Worm (Caenorhabditis elegans): ENCODE data around the gene copd-1.

Gene copd-1

ce11 chrIII:6594069-6594468 lies 30.7 kb downstream of the copd-1 start:
- no peak for TF ChIP-seq odd-2 (tag; optimal IDR thresholded peaks at IDR 0.05)
- no peak for TF ChIP-seq syd-9 (tag; optimal IDR thresholded peaks at IDR 0.05)
- TF ChIP-seq nfya-1 (tag; optimal IDR thresholded peaks at IDR 0.05): no peak
- TF ChIP-seq ceh-34 (tag; optimal IDR thresholded peaks at IDR 0.05): no peak
- TF ChIP-seq ref-2 (tag; optimal IDR thresholded peaks at IDR 0.05): no peak

DNA sequence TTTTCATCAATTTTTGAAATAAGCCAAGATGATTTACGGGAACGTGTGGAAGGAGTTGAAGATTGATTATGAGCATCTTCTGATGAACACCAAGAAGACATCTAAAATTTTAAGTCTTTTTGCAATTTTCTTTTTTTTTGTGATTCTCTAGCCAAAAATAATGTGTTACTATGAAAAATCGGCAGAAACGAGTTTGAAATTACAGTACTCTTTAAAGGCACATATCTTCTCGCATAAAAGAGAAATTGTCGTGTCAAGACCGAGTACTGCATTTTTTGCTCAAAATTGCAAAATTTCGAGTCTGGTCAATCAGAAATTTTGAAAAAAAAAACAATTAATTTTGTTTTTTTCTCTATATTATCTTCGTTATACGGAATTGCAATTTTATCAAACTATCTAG lies 32.7 kb downstream of the copd-1 start, which contains the start of gene F20H11.1:
TSS of gene F20H11.1 (minus strand) at position 101 of the 400 bp plus-strand sequence.
- TF ChIP-seq pros-1 (tag; optimal IDR thresholded peaks at IDR 0.05): no peak
- TF ChIP-seq ztf-16 (tag; optimal IDR thresholded peaks at IDR 0.05): no peak
- no peak for TF ChIP-seq unc-55 (GFP tag; optimal IDR thresholded peaks at IDR 0.05)
- TF ChIP-seq F13H6.1 (tag; optimal IDR thresholded peaks at IDR 0.05): no peak
- no peak for TF ChIP-seq lim-6 (tag; optimal IDR thresholded peaks at IDR 0.05)
- TF ChIP-seq hlh-13 (GFP tag; optimal IDR thresholded peaks at IDR 0.05): no peak
- no peak for TF ChIP-seq ceh-2 (tag; optimal IDR thresholded peaks at IDR 0.05)
- TF ChIP-seq ahr-1 (tag; optimal IDR thresholded peaks at IDR 0.05): no peak
- TF ChIP-seq unc-42 (tag; optimal IDR thresholded peaks at IDR 0.05): no peak
- TF ChIP-seq pat-9 (tag; optimal IDR thresholded peaks at IDR 0.05): no peak
- TF ChIP-seq npax-4 (tag; optimal IDR thresholded peaks at IDR 0.05): no peak
- TF ChIP-seq dmd-4 (tag; optimal IDR thresholded peaks at IDR 0.05; ENCODE audit: borderline replicate concordance): no peak
- TF ChIP-seq hlh-8 (tag; optimal IDR thresholded peaks at IDR 0.05): no peak
- no peak for TF ChIP-seq dve-1 (tag; optimal IDR thresholded peaks at IDR 0.05)
- TF ChIP-seq hlh-15 (tag; optimal IDR thresholded peaks at IDR 0.05): no peak

- TF ChIP-seq F13H6.1 (tag; optimal IDR thresholded peaks at IDR 0.05) (no peak), unc-3 (GFP tag; conservative IDR thresholded peaks at IDR 0.05) (no peak), unc-3 (tag; optimal IDR thresholded peaks at IDR 0.05) (no peak), unc-42 (tag; optimal IDR thresholded peaks at IDR 0.05) (no peak), sox-4 (tag; optimal IDR thresholded peaks at IDR 0.05) (no peak), mec-3 (tag; optimal IDR thresholded peaks at IDR 0.05; ENCODE audit: borderline replicate concordance) (no peak), nfya-1 (tag; optimal IDR thresholded peaks at IDR 0.05) (no peak), ceh-9 (tag; optimal IDR thresholded peaks at IDR 0.05) (no peak), K02D7.2 (tag; optimal IDR thresholded peaks at IDR 0.05) (no peak), ref-2 (tag; optimal IDR thresholded peaks at IDR 0.05) (no peak), tbx-2 (tag; optimal IDR thresholded peaks at IDR 0.05) (no peak), nhr-11 (tag; optimal IDR thresholded peaks at IDR 0.05) (no peak), sdc-2 (tag; optimal IDR thresholded peaks at IDR 0.05) (no peak), ceh-2 (tag; optimal IDR thresholded peaks at IDR 0.05) (no peak), ceh-22 (tag; optimal IDR thresholded peaks at IDR 0.05) (no peak), madf-2 (tag; optimal IDR thresholded peaks at IDR 0.05) (no peak)
Observed at ce11 chrIII:6589499-6589898, 35.3 kb downstream of the copd-1 start.

ce11 chrIII:6587564-6587963 lies 37.2 kb downstream of the copd-1 start, which contains the start of gene ddo-3:
TSS of gene ddo-3 (plus strand) at chrIII:6587864.
- TF ChIP-seq ceh-24 (tag; optimal IDR thresholded peaks at IDR 0.05): no peak
- no peak for TF ChIP-seq K02D7.2 (tag; optimal IDR thresholded peaks at IDR 0.05)
- TF ChIP-seq ahr-1 (tag; optimal IDR thresholded peaks at IDR 0.05): no peak
- no peak for TF ChIP-seq fkh-6 (tag; optimal IDR thresholded peaks at IDR 0.05)
- no peak for TF ChIP-seq ceh-22 (tag; optimal IDR thresholded peaks at IDR 0.05)
- TF ChIP-seq sdc-2 (tag; optimal IDR thresholded peaks at IDR 0.05): no peak
- TF ChIP-seq pros-1 (tag; optimal IDR thresholded peaks at IDR 0.05): no peak
- no peak for TF ChIP-seq ama-1 (optimal IDR thresholded peaks at IDR 0.05)
- TF ChIP-seq hlh-30 (tag; optimal IDR thresholded peaks at IDR 0.05; ENCODE audit: insufficient read depth): no peak
- no peak for TF ChIP-seq ztf-16 (tag; optimal IDR thresholded peaks at IDR 0.05)
- TF ChIP-seq ceh-30 (tag; optimal IDR thresholded peaks at IDR 0.05): no peak
- TF ChIP-seq ttx-3 (tag; optimal IDR thresholded peaks at IDR 0.05): no peak
- no peak for TF ChIP-seq mec-3 (tag; optimal IDR thresholded peaks at IDR 0.05; ENCODE audit: borderline replicate concordance)
- TF ChIP-seq sox-4 (tag; optimal IDR thresholded peaks at IDR 0.05): no peak
- TF ChIP-seq dve-1 (tag; optimal IDR thresholded peaks at IDR 0.05): no peak
- TF ChIP-seq ceh-14 (tag; optimal IDR thresholded peaks at IDR 0.05): no peak
- no peak for TF ChIP-seq ceh-45 (GFP tag; IDR thresholded peaks at IDR 0.05)
- no peak for TF ChIP-seq unc-3 (GFP tag; conservative IDR thresholded peaks at IDR 0.05)
- TF ChIP-seq unc-3 (tag; optimal IDR thresholded peaks at IDR 0.05): no peak
